Worm (Caenorhabditis elegans) whole organism, young adult: ENCODE results near the gene C39D10.2.

Experiments
- B0261.1 ChIP-seq: sonication (generic microtip); optimal IDR thresholded peaks from 2 replicates; lab custom pipeline; 2016; ENCODE audit warnings: mild to moderate bottlenecking, missing genetic modification characterization, moderate library complexity, missing compliant biosample characterization
- F22D6.2 ChIP-seq: sonication (generic microtip); optimal IDR thresholded peaks from 2 replicates; lab custom pipeline; 2016; ENCODE audit warnings: mild to moderate bottlenecking, missing genetic modification characterization, missing compliant biosample characterization
- F23B12.7 ChIP-seq: sonication (generic microtip); optimal IDR thresholded peaks from 2 replicates; lab custom pipeline; 2017; ENCODE audit warnings: missing genetic modification characterization, mild to moderate bottlenecking, missing compliant biosample characterization, antibody characterized with exemption, moderate library complexity; ENCODE audit not compliant: insufficient read depth
- F37B4.10 ChIP-seq: fragments of 200-800 bp; sonication (Bioruptor generic); IDR thresholded peaks from 2 replicates; pipeline ENCODE4 v1.3.6; 2022; ENCODE audit warnings: missing genetic modification characterization, missing compliant biosample characterization
- F57A8.1 ChIP-seq: fragments of 200-800 bp; sonication (Bioruptor generic); optimal IDR thresholded peaks from 2 replicates; lab custom pipeline; 2018; ENCODE audit warnings: mild to moderate bottlenecking, missing genetic modification characterization, moderate library complexity, missing compliant biosample characterization
- K11D2.4 ChIP-seq: fragments of 200-800 bp; sonication (Bioruptor generic); IDR thresholded peaks from 2 replicates; pipeline ENCODE4 v1.3.6; 2022; ENCODE audit warnings: missing genetic modification reagents, missing genetic modification characterization, missing compliant biosample characterization
- ZK185.1 ChIP-seq: sonication (generic microtip); optimal IDR thresholded peaks from 2 replicates; lab custom pipeline; 2016; ENCODE audit warnings: mild to moderate bottlenecking, missing genetic modification characterization, missing compliant biosample characterization; ENCODE audit not compliant: poor library complexity, severe bottlenecking
- ama-1 ChIP-seq, 3 experiments: fragments of 150-350 bp in 1 of 3; sonication (generic microtip) in 2 of 3; optimal IDR thresholded peaks; 2 replicates each; lab custom pipeline; 2014 to 2018; ENCODE audit warnings: missing biosample characterization in 2 of 3, missing genetic modification characterization in 2 of 3, missing genetic modification reagents in 2 of 3
- aptf-2 ChIP-seq: fragments of 200-800 bp; sonication (Bioruptor generic); conservative IDR thresholded peaks from 2 replicates; pipeline ENCODE4 v1.3.6; 2022; ENCODE audit warnings: missing genetic modification reagents, missing genetic modification characterization, missing compliant biosample characterization
- aptf-3 ChIP-seq: fragments of 200-800 bp; sonication (Bioruptor generic); IDR thresholded peaks from 2 replicates; pipeline ENCODE4 v1.3.6; 2022; ENCODE audit warnings: missing genetic modification characterization, missing compliant biosample characterization
- atf-7 ChIP-seq: sonication (generic microtip); optimal IDR thresholded peaks from 2 replicates; lab custom pipeline; 2017; ENCODE audit warnings: mild to moderate bottlenecking, missing genetic modification characterization, missing compliant biosample characterization
- attf-5 ChIP-seq: fragments of 200-800 bp; sonication (Bioruptor generic); optimal IDR thresholded peaks from 2 replicates; lab custom pipeline; 2018; ENCODE audit warnings: mild to moderate bottlenecking, missing genetic modification characterization, missing compliant biosample characterization
- attf-6 ChIP-seq: fragments of 200-800 bp; sonication (Bioruptor generic); IDR thresholded peaks from 2 replicates; pipeline ENCODE4 v1.3.6; 2022; ENCODE audit warnings: missing genetic modification reagents, missing genetic modification characterization, missing compliant biosample characterization
- bed-2 ChIP-seq: fragments of 200-800 bp; sonication (Bioruptor generic); IDR thresholded peaks from 2 replicates; pipeline ENCODE4 v1.3.6; 2022; ENCODE audit warnings: missing genetic modification reagents, missing genetic modification characterization, missing compliant biosample characterization
- ceh-100 ChIP-seq: fragments of 200-800 bp; sonication (Bioruptor generic); IDR thresholded peaks from 2 replicates; pipeline ENCODE4 v1.3.6; 2022; ENCODE audit warnings: missing genetic modification reagents, missing genetic modification characterization, missing compliant biosample characterization
- ceh-40 ChIP-seq: fragments of 200-800 bp; sonication (Bioruptor generic); IDR thresholded peaks from 2 replicates; pipeline ENCODE4 v1.3.6; 2022; ENCODE audit warnings: missing genetic modification characterization, missing compliant biosample characterization
- dpff-1 ChIP-seq: sonication (generic microtip); optimal IDR thresholded peaks from 2 replicates; lab custom pipeline; 2017; ENCODE audit warnings: mild to moderate bottlenecking, missing genetic modification characterization, missing compliant biosample characterization
- egl-18 ChIP-seq: fragments of 200-800 bp; sonication (Bioruptor generic); IDR thresholded peaks from 2 replicates; pipeline ENCODE4 v1.3.6; 2022; ENCODE audit warnings: missing genetic modification reagents, missing genetic modification characterization, missing compliant biosample characterization
- him-1 ChIP-seq: sonication (generic microtip); optimal IDR thresholded peaks from 2 replicates; lab custom pipeline; 2016; ENCODE audit warnings: missing genotype, missing genetic modification reagents, missing genetic modification characterization, missing compliant biosample characterization
- hlh-12 ChIP-seq: sonication (generic microtip); optimal IDR thresholded peaks from 2 replicates; lab custom pipeline; 2016; ENCODE audit warnings: missing genetic modification characterization, missing compliant biosample characterization
- hlh-26 ChIP-seq: fragments of 200-800 bp; sonication (Bioruptor generic); conservative IDR thresholded peaks from 2 replicates; pipeline ENCODE4 v1.3.6; 2022; ENCODE audit warnings: missing genetic modification reagents, missing genetic modification characterization, missing compliant biosample characterization
- hmg-1.2 ChIP-seq: fragments of 200-800 bp; sonication (Bioruptor generic); IDR thresholded peaks from 2 replicates; pipeline ENCODE4 v1.3.6; 2022; ENCODE audit warnings: missing genetic modification reagents, missing genetic modification characterization, missing compliant biosample characterization
- hmg-20 ChIP-seq: fragments of 200-800 bp; sonication (Bioruptor generic); IDR thresholded peaks from 2 replicates; pipeline ENCODE4 v1.3.6; 2022; ENCODE audit warnings: missing genetic modification reagents, missing genetic modification characterization, missing compliant biosample characterization
- madf-8 ChIP-seq: fragments of 200-800 bp; sonication (Bioruptor generic); conservative IDR thresholded peaks from 2 replicates; pipeline ENCODE4 v1.3.6; 2022; ENCODE audit warnings: missing genetic modification reagents, missing genetic modification characterization, missing compliant biosample characterization
- mcd-1 ChIP-seq: fragments of 200-800 bp; sonication (Bioruptor generic); IDR thresholded peaks from 2 replicates; pipeline ENCODE4 v1.3.6; 2022; ENCODE audit warnings: missing genetic modification reagents, missing genetic modification characterization, missing compliant biosample characterization
- mes-4 ChIP-seq: sonication (generic microtip); optimal IDR thresholded peaks from 2 replicates; lab custom pipeline; 2016; ENCODE audit warnings: missing genotype, missing genetic modification characterization, missing compliant biosample characterization
- nfya-1 ChIP-seq: sonication (generic microtip); optimal IDR thresholded peaks from 2 replicates; lab custom pipeline; 2017; ENCODE audit warnings: antibody characterized with exemption, missing compliant biosample characterization, missing genetic modification characterization, borderline replicate concordance; ENCODE audit not compliant: insufficient read depth
- nhr-120 ChIP-seq: fragments of 200-800 bp; sonication (Bioruptor generic); IDR thresholded peaks from 2 replicates; pipeline ENCODE4 v1.3.6; 2022; ENCODE audit warnings: missing genetic modification characterization, missing compliant biosample characterization
- pbrm-1 ChIP-seq: fragments of 200-800 bp; sonication (Bioruptor generic); IDR thresholded peaks from 2 replicates; pipeline ENCODE4 v1.3.6; 2022; ENCODE audit warnings: missing genetic modification reagents, missing genetic modification characterization, missing compliant biosample characterization
- rcor-1 ChIP-seq: fragments of 200-800 bp; sonication (Bioruptor generic); IDR thresholded peaks from 2 replicates; pipeline ENCODE4 v1.3.6; 2022; ENCODE audit warnings: missing genetic modification reagents, missing genetic modification characterization, missing compliant biosample characterization
- rec-8 ChIP-seq, 2 experiments: sonication (generic microtip); optimal IDR thresholded peaks; 2 replicates each; lab custom pipeline; 2016; ENCODE audit warnings: mild to moderate bottlenecking in 2 of 2, missing genetic modification characterization in 2 of 2, missing genetic modification reagents in 2 of 2, missing genotype in 2 of 2, missing biosample characterization in 1 of 2, missing compliant biosample characterization in 1 of 2, moderate library complexity in 1 of 2
- snpc-1.3 ChIP-seq: sonication (generic microtip); optimal IDR thresholded peaks from 2 replicates; lab custom pipeline; 2017; ENCODE audit warnings: missing genetic modification characterization, mild to moderate bottlenecking, missing compliant biosample characterization, antibody characterized with exemption, moderate library complexity, missing genotype, missing genetic modification reagents; ENCODE audit not compliant: insufficient read depth
- snpc-4 ChIP-seq, 5 experiments: fragments of 150-350 bp in 1 of 5; sonication (generic microtip) in 4 of 5; optimal IDR thresholded peaks; 2 replicates each; lab custom pipeline; 2014 to 2018; ENCODE audit warnings: missing genetic modification characterization in 5 of 5, missing biosample characterization in 3 of 5, antibody characterized with exemption in 2 of 5, mild to moderate bottlenecking in 2 of 5, missing compliant biosample characterization in 2 of 5, missing genotype in 2 of 5, moderate library complexity in 2 of 5, missing genetic modification reagents in 1 of 5
- somi-1 ChIP-seq: fragments of 200-800 bp; sonication (Bioruptor generic); optimal IDR thresholded peaks from 2 replicates; lab custom pipeline; 2018; ENCODE audit warnings: mild to moderate bottlenecking, missing genetic modification characterization, missing compliant biosample characterization
- tbp1 ChIP-seq: fragments of 200-800 bp; sonication (Bioruptor generic); optimal IDR thresholded peaks from 2 replicates; lab custom pipeline; 2018; ENCODE audit warnings: mild to moderate bottlenecking, missing genetic modification characterization, missing compliant biosample characterization
- tbx-9 ChIP-seq: sonication (generic microtip); optimal IDR thresholded peaks from 2 replicates; lab custom pipeline; 2016; ENCODE audit warnings: borderline replicate concordance, missing genetic modification characterization, inconsistent platforms, missing compliant biosample characterization
- zim-3 ChIP-seq: sonication (generic microtip); optimal IDR thresholded peaks from 2 replicates; lab custom pipeline; 2017; ENCODE audit warnings: mild to moderate bottlenecking, missing genetic modification characterization, moderate library complexity, missing compliant biosample characterization
- ztf-25 ChIP-seq: fragments of 200-800 bp; sonication (Bioruptor generic); IDR thresholded peaks from 2 replicates; pipeline ENCODE4 v1.3.6; 2022; ENCODE audit warnings: missing genetic modification reagents, missing genetic modification characterization, missing compliant biosample characterization
- ztf-3 ChIP-seq: fragments of 200-800 bp; sonication (Bioruptor generic); optimal IDR thresholded peaks from 2 replicates; lab custom pipeline; 2018; ENCODE audit warnings: mild to moderate bottlenecking, missing genetic modification characterization, missing compliant biosample characterization

C39D10.2 gene

DNA sequence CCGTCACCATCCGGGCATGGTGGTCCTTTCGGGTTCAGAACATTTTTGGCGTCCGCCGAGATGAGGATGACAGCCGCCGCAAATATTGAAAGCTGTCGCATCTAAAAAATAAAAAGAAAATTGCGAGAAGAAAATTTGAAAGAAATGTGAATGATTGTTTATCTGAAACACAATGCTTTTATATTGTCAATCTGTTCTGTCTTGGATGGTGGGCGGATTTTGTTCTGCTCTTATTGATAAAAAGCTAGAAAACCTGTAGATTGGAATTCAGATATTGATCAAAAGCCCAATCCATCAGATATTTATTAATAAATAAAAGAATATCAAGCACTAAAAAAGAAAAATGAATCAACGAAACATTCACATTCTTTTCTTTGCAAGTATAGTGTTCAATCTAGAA lies 24.8 kb downstream of the C39D10.2 start, which contains the start of gene C39D10.7:
Gene C39D10.7, minus strand, starts transcription at position 101 of the 400 bp plus-strand sequence.
- TF ChIP-seq K11D2.4 (GFP tag; lab: Robert Waterston, UW) (no peak), somi-1 (GFP tag; lab: Kevin White, UChicago) (no peak), ama-1 (optimal IDR thresholded peaks at IDR 0.05; lab: Kevin White, UChicago) (no peak), ama-1 (GFP tag; optimal IDR thresholded peaks at IDR 0.05; lab: Kevin White, UChicago) (no peak), hmg-1.2 (no peak)

DNA sequence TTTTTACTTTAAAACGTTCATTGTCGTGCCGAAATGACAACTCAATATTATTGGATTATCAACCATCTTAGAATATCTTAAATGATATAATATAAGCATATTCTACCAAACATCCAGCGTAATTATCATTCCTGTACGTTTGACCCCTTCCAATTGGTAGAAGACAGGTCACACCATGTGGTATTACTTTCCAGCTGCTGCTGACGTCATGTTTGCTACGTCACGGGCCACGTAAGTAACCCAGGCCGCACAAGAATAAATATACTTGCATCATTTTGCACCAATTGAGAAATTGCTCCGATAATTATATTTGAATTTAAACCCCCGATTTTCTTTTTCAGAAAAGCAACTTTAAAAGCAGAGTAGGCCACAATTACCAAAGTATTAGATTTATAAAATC lies 26.6 kb downstream of the C39D10.2 start:
- TF ChIP-seq F22D6.2 (no peak), F57A8.1 (no peak), nhr-120 (GFP tag; lab: Robert Waterston, UW) (no peak), snpc-4 (GFP tag; optimal IDR thresholded peaks at IDR 0.05; lab: Kevin White, UChicago) (no peak), snpc-4 (tag; optimal IDR thresholded peaks at IDR 0.05; lab: Kevin White, UChicago) (no peak), mcd-1 (GFP tag; lab: Robert Waterston, UW) (no peak), B0261.1 (no peak), ceh-100 (GFP tag; lab: Robert Waterston, UW) (no peak), him-1 (tag; lab: Kevin White, UChicago) (no peak)
- TF ChIP-seq, all 124 proteins: peak for 0

DNA sequence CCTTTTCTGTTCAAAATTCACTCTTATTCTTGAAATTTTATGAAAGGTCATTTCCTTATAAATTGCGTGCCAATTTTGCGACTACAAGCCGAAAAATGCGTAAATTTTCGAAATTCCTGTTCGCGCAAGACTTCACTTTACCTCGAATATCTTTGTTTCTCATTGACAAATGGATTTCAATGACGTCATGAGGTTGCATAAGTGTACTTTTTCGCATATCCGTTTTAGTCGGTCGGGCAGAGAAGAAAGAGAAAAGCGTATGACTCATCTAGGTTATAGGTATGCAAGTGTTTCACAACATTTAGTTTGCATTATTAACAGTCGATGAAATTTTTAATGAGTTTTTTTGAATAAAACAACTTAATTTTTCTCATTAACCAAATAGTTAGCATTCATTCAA lies 27.1 kb downstream of the C39D10.2 start:
- no peak for TF ChIP-seq snpc-1.3 (tag; lab: Kevin White, UChicago)
- no peak for TF ChIP-seq dpff-1 (tag; lab: Kevin White, UChicago)
- TF ChIP-seq tbx-9 (tag; lab: Kevin White, UChicago) = no peak
- no peak for TF ChIP-seq ztf-3 (GFP tag; lab: Kevin White, UChicago)
- no peak for TF ChIP-seq madf-8 (GFP tag; lab: Robert Waterston, UW)
- no peak for TF ChIP-seq ztf-25
- no peak for TF ChIP-seq egl-18 (GFP tag; lab: Robert Waterston, UW)
- TF ChIP-seq rec-8 (tag; optimal IDR thresholded peaks at IDR 0.05; lab: Kevin White, UChicago) = no peak
- TF ChIP-seq pbrm-1 = no peak
- TF ChIP-seq, all 124 proteins: peak for 0

DNA sequence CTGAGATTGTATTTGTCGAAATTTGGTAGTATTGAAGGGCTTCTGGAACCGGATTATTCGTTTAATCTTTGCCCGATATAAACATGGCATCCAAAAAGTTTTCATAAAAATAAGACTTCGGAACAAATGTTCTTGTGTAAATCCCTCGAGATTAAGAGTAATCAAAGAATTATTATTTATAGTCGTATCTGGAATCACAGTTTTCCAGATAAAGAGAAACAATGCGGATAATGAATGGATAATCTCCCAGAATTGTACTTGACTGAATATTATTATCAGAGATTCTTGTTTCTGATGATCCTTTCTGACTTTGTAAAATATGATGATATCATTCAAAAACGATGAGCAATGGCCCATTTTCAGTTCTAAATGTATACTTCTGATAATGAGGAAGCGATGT lies 32.1 kb downstream of the C39D10.2 start:
- TF ChIP-seq hmg-20 (GFP tag; lab: Robert Waterston, UW) = no peak
- TF ChIP-seq ceh-40 (GFP tag; lab: Robert Waterston, UW) = no peak
- TF ChIP-seq snpc-1.3 (tag; lab: Kevin White, UChicago) = no peak
- no peak for TF ChIP-seq aptf-2 (GFP tag; lab: Robert Waterston, UW)
- TF ChIP-seq nfya-1 (tag; lab: Kevin White, UChicago) = no peak
- TF ChIP-seq ztf-3 (GFP tag; lab: Kevin White, UChicago) = no peak

DNA sequence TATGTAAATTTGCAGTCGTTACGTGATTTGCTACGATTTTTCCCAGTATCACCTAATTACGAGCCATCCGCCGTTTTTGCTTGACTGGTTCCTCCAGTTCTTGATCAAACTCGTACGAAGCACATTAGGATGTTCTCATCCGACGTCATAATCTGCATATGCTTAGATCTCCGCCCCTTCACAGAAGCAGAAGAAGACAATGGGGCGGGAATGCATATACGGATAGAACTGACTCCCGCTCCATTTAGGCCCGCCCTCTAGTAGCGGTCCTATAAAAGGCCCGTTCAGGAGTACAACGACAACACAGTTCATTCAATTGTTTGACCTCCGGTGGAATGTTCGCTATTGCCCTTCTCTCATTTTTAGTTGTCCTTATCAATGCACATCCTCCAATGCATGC lies 36.1 kb downstream of the C39D10.2 start, which contains the start of gene zig-4:
Gene zig-4, plus strand, starts transcription at position 301 of the 400 bp plus-strand sequence.
- no peak for TF ChIP-seq ZK185.1 (tag; lab: Kevin White, UChicago)
- no peak for TF ChIP-seq hlh-26 (GFP tag; lab: Robert Waterston, UW)
- TF ChIP-seq snpc-4 (GFP tag; optimal IDR thresholded peaks at IDR 0.05; lab: Kevin White, UChicago) = no peak
- no peak for TF ChIP-seq snpc-4 (tag; optimal IDR thresholded peaks at IDR 0.05; lab: Kevin White, UChicago)
- TF ChIP-seq aptf-3 (GFP tag; lab: Robert Waterston, UW) = no peak
- TF ChIP-seq tbx-9 (tag; lab: Kevin White, UChicago) = no peak
- no peak for TF ChIP-seq attf-5
- no peak for TF ChIP-seq mcd-1 (GFP tag; lab: Robert Waterston, UW)
- no peak for TF ChIP-seq bed-2 (GFP tag; lab: Robert Waterston, UW)
- no peak for TF ChIP-seq mes-4
- no peak for TF ChIP-seq F23B12.7 (tag; lab: Kevin White, UChicago)
- no peak for TF ChIP-seq rec-8 (tag; optimal IDR thresholded peaks at IDR 0.05; lab: Kevin White, UChicago)
- no peak for TF ChIP-seq zim-3
- TF ChIP-seq F37B4.10 (GFP tag; lab: Robert Waterston, UW) = no peak
- no peak for TF ChIP-seq atf-7 (tag; lab: Kevin White, UChicago)
- TF ChIP-seq attf-6 (GFP tag; lab: Robert Waterston, UW) = no peak
- TF ChIP-seq hlh-12 (tag; lab: Kevin White, UChicago) = no peak
- TF ChIP-seq tbp1 = no peak
- TF ChIP-seq rcor-1 (GFP tag; lab: Robert Waterston, UW) = no peak
